Fruit fly (Drosophila melanogaster) whole organism, embryonic: Measurements from ENCODE around the gene CG3088.

Source experiments
- CG12942 ChIP-seq: fragments of 200-800 bp; sonication (Bioruptor generic); optimal IDR thresholded peaks from 3 replicates; lab custom pipeline; 2016; ENCODE audit warnings: missing biosample characterization, missing genetic modification characterization
- CG14710 ChIP-seq: fragments of 200-800 bp; sonication (Bioruptor generic); optimal IDR thresholded peaks from 3 replicates; lab custom pipeline; 2019; ENCODE audit warnings: missing biosample characterization, mild to moderate bottlenecking, missing genetic modification characterization, moderate library complexity
- CG8290 ChIP-seq, 3 experiments: fragments of 200-800 bp; sonication (Bioruptor generic); optimal IDR thresholded peaks; 2 replicates each; lab custom pipeline; 2016 to 2019; ENCODE audit warnings: missing biosample characterization in 3 of 3, missing genetic modification characterization in 3 of 3, mild to moderate bottlenecking in 2 of 3, moderate library complexity in 1 of 3
- CTCF ChIP-seq: fragments of 200-800 bp; sonication (Bioruptor generic); optimal IDR thresholded peaks from 2 replicates; lab custom pipeline; 2017; ENCODE audit warnings: missing biosample characterization, mild to moderate bottlenecking, missing genetic modification characterization, moderate library complexity
- Rfx ChIP-seq: fragments of 200-800 bp; sonication (Bioruptor generic); IDR thresholded peaks from 2 replicates; pipeline ENCODE4 v1.3.6; 2022; ENCODE audit warnings: missing biosample characterization, missing genetic modification characterization
- cato ChIP-seq: fragments of 200-800 bp; sonication (Bioruptor generic); optimal IDR thresholded peaks from 2 replicates; lab custom pipeline; 2016; ENCODE audit warnings: missing biosample characterization, missing genetic modification characterization, borderline replicate concordance
- psq ChIP-seq: fragments of 200-800 bp; sonication (Bioruptor generic); optimal IDR thresholded peaks from 2 replicates; lab custom pipeline; 2017; ENCODE audit warnings: missing biosample characterization, missing genetic modification characterization

- TF ChIP-seq CTCF (GFP tag; lab: Kevin White, UChicago) = no peak
- TF ChIP-seq CG8290 (GFP tag; optimal IDR thresholded peaks at IDR 0.05; lab: Kevin White, UChicago) = no peak
- TF ChIP-seq CG8290 (tag; optimal IDR thresholded peaks at IDR 0.05; lab: Kevin White, UChicago) = no peak
- TF ChIP-seq CG14710 (tag; lab: Kevin White, UChicago) = no peak
- TF ChIP-seq Rfx = no peak
- no peak for TF ChIP-seq CG12942 (GFP tag; lab: Kevin White, UChicago)
- TF ChIP-seq psq = no peak
- TF ChIP-seq cato (GFP tag; lab: Kevin White, UChicago) = no peak
These were observed at the start of gene CG3088, which contains the start of gene CG3306 for dm6 chr3L:9601225-9601624.
